Worm (Caenorhabditis elegans): Measurements from ENCODE around the gene rml-3.

- TF ChIP-seq him-1 (tag; optimal IDR thresholded peaks at IDR 0.05) = no peak
- no peak for TF ChIP-seq W03F9.2 (tag; optimal IDR thresholded peaks at IDR 0.05)
Measured at ce11 chrX:6255561-6255960, 16.7 kb upstream of the rml-3 start.

Data from whole organism, L4/young adult.